Fruit fly (Drosophila melanogaster) Kc167 (cell line): Measurements from ENCODE around the gene CG33061.

Experiments used
- Sin3A ChIP-seq: fragments of >200 bp; optimal IDR thresholded peaks from 2 replicates; lab custom pipeline; 2018; ENCODE audit warnings: missing external identifiers
- h ChIP-seq: fragments of >200 bp; optimal IDR thresholded peaks from 3 replicates; lab custom pipeline; 2018; ENCODE audit warnings: missing external identifiers
- psq ChIP-seq: fragments of >200 bp; optimal IDR thresholded peaks from 2 replicates; lab custom pipeline; 2017; ENCODE audit warnings: missing external identifiers
- ttk ChIP-seq: sonication (Bioruptor generic); optimal IDR thresholded peaks from 2 replicates; lab custom pipeline; 2017; ENCODE audit warnings: missing external identifiers

dm6 chr3L:16357860-16358259 lies 28.3 kb downstream of the CG33061 start:
- TF ChIP-seq psq (lab: Kevin White, UChicago): no peak
- no peak for TF ChIP-seq ttk (lab: Kevin White, UChicago)
- no peak for TF ChIP-seq h (lab: Kevin White, UChicago)
- TF ChIP-seq Sin3A (lab: Kevin White, UChicago): no peak
